Fruit fly (Drosophila melanogaster) whole organism, embryonic: ENCODE results near the gene CG32812.

Experiments used
- CG13287 ChIP-seq: fragments of 200-800 bp; sonication (Bioruptor generic); IDR thresholded peaks from 2 replicates; pipeline ENCODE4 v1.3.6; 2022; ENCODE audit warnings: missing biosample characterization, missing genetic modification characterization; ENCODE audit not compliant: partially characterized antibody
- CG13424 ChIP-seq: fragments of 200-800 bp; sonication (Bioruptor generic); optimal IDR thresholded peaks from 2 replicates; lab custom pipeline; 2019; ENCODE audit warnings: missing biosample characterization, mild to moderate bottlenecking, missing genetic modification characterization, moderate library complexity
- CG3065 ChIP-seq: fragments of 200-800 bp; sonication (Bioruptor generic); optimal IDR thresholded peaks from 2 replicates; lab custom pipeline; 2016; ENCODE audit warnings: missing biosample characterization, missing genetic modification characterization
- Jarid2 ChIP-seq: fragments of 200-800 bp; sonication (Bioruptor generic); optimal IDR thresholded peaks from 3 replicates; lab custom pipeline; 2017; ENCODE audit warnings: mild to moderate bottlenecking, missing biosample characterization, missing genetic modification reagents, missing genetic modification characterization
- dmrt11E ChIP-seq: fragments of 200-800 bp; sonication (Bioruptor generic); optimal IDR thresholded peaks from 3 replicates; lab custom pipeline; 2018; ENCODE audit warnings: missing biosample characterization, mild to moderate bottlenecking, missing genetic modification characterization, moderate library complexity
- ken ChIP-seq: fragments of 200-800 bp; sonication (Bioruptor generic); IDR thresholded peaks from 3 replicates; pipeline ENCODE4 v1.3.6; 2022; ENCODE audit warnings: missing biosample characterization, missing genetic modification characterization

dm6 chrX:1286136-1286535, 954 bp upstream of the CG32812 start:
- TF ChIP-seq Jarid2 (GFP tag; lab: Kevin White, UChicago) (no peak), CG13287 (GFP tag; lab: Robert Waterston, UW) (no peak), CG13424 (tag; lab: Kevin White, UChicago) (no peak), CG3065 (GFP tag; lab: Kevin White, UChicago) (no peak), ken (GFP tag; lab: Robert Waterston, UW) (no peak), dmrt11E (tag; lab: Kevin White, UChicago) (no peak)
